Worm (Caenorhabditis elegans) whole organism, L4 larva: ENCODE results near the gene clec-183.
"Not testable (repeated sequence)": the region's sequence is repeated elsewhere in the genome, so short reads cannot be mapped to it uniquely, and the experiment has no call there.

Source experiments
- F44E2.7 ChIP-seq: fragments of 200-800 bp; sonication (Bioruptor generic); IDR thresholded peaks from 2 replicates; pipeline ENCODE4 v2.1.2; 2022; ENCODE audit warnings: missing genetic modification characterization, missing compliant biosample characterization
- R02D3.7 ChIP-seq: fragments of 150-350 bp; sonication (generic microtip); optimal IDR thresholded peaks from 3 replicates; lab custom pipeline; 2014; ENCODE audit warnings: missing biosample characterization, missing genetic modification characterization
- Y105C5A.15 ChIP-seq: fragments of 200-800 bp; sonication (Bioruptor generic); IDR thresholded peaks from 2 replicates; pipeline ENCODE4 v1.3.6; 2022; ENCODE audit warnings: missing genetic modification characterization, missing compliant biosample characterization
- Y75B8A.6 ChIP-seq: fragments of 200-800 bp; sonication (Bioruptor generic); IDR thresholded peaks from 2 replicates; pipeline ENCODE4 v1.3.6; 2022; ENCODE audit warnings: missing genetic modification reagents, missing genetic modification characterization, missing compliant biosample characterization
- aha-1 ChIP-seq: fragments of 150-350 bp; peaks from one replicate; lab custom pipeline; 2014; ENCODE audit warnings: missing biosample characterization, missing genetic modification characterization
- aly-2 ChIP-seq: sonication (generic microtip); optimal IDR thresholded peaks from 2 replicates; lab custom pipeline; 2018; ENCODE audit warnings: missing biosample characterization, missing genetic modification characterization
- arid-1 ChIP-seq: fragments of 200-800 bp; sonication (Bioruptor generic); conservative IDR thresholded peaks from 2 replicates; pipeline ENCODE4 v1.3.6; 2022; ENCODE audit warnings: missing genetic modification reagents, missing genetic modification characterization, missing compliant biosample characterization
- ces-1 ChIP-seq: fragments of 150-350 bp; sonication (generic microtip); optimal IDR thresholded peaks from 4 replicates; lab custom pipeline; 2014; ENCODE audit warnings: missing biosample characterization, missing genetic modification reagents, missing genetic modification characterization
- cey-2 ChIP-seq: sonication (generic microtip); optimal IDR thresholded peaks from 3 replicates; lab custom pipeline; 2017; ENCODE audit warnings: missing genetic modification characterization, mild to moderate bottlenecking, missing compliant biosample characterization, antibody characterized with exemption, borderline replicate concordance; ENCODE audit not compliant: insufficient read depth
- daf-12 ChIP-seq: fragments of 150-350 bp; optimal IDR thresholded peaks from 2 replicates; lab custom pipeline; 2014; ENCODE audit warnings: missing biosample characterization, missing genetic modification reagents, missing genetic modification characterization
- dve-1 ChIP-seq: sonication (generic microtip); optimal IDR thresholded peaks from 2 replicates; lab custom pipeline; 2017; ENCODE audit warnings: antibody characterized with exemption, mild to moderate bottlenecking, missing genetic modification characterization, missing compliant biosample characterization; ENCODE audit not compliant: insufficient read depth
- egl-43 ChIP-seq: fragments of 200-800 bp; sonication (Bioruptor generic); IDR thresholded peaks from 2 replicates; pipeline ENCODE4 v1.3.6; 2022; ENCODE audit warnings: missing genetic modification reagents, missing genetic modification characterization, missing compliant biosample characterization
- lim-7 ChIP-seq: fragments of 200-800 bp; sonication (Bioruptor generic); IDR thresholded peaks from 2 replicates; pipeline ENCODE4 v1.3.6; 2022; ENCODE audit warnings: missing genetic modification characterization, missing compliant biosample characterization
- lsy-2 ChIP-seq, 2 experiments: fragments of 150-350 bp in 1 of 2; sonication (generic microtip) in 1 of 2; optimal IDR thresholded peaks; 2 replicates each; lab custom pipeline; 2014 to 2017; ENCODE audit warnings: missing biosample characterization in 2 of 2, missing genetic modification characterization in 2 of 2
- mdl-1 ChIP-seq, 2 experiments: fragments of 150-350 bp in 1 of 2; sonication (generic microtip) in 1 of 2; optimal IDR thresholded peaks; 2 replicates each; lab custom pipeline; 2014 to 2017; ENCODE audit warnings: missing biosample characterization in 2 of 2, missing genetic modification characterization in 2 of 2
- mes-2 ChIP-seq: sonication (generic microtip); optimal IDR thresholded peaks from 2 replicates; lab custom pipeline; 2016; ENCODE audit warnings: missing genotype, mild to moderate bottlenecking, missing genetic modification characterization, missing compliant biosample characterization; ENCODE audit not compliant: poor library complexity, severe bottlenecking
- mxl-3 ChIP-seq: fragments of 200-800 bp; sonication (Bioruptor generic); optimal IDR thresholded peaks from 2 replicates; lab custom pipeline; 2018; ENCODE audit warnings: mild to moderate bottlenecking, missing genetic modification characterization, missing compliant biosample characterization
- nhr-102 ChIP-seq: sonication (generic microtip); optimal IDR thresholded peaks from 2 replicates; lab custom pipeline; 2016; ENCODE audit warnings: mild to moderate bottlenecking, missing genetic modification characterization, moderate library complexity, missing compliant biosample characterization
- nhr-111 ChIP-seq: fragments of 200-800 bp; sonication (Bioruptor generic); optimal IDR thresholded peaks from 2 replicates; lab custom pipeline; 2018; ENCODE audit warnings: mild to moderate bottlenecking, missing genetic modification characterization, missing compliant biosample characterization
- nhr-28 ChIP-seq: fragments of 150-350 bp; optimal IDR thresholded peaks from 2 replicates; lab custom pipeline; 2014; ENCODE audit warnings: missing biosample characterization, missing genetic modification characterization
- nhr-42 ChIP-seq: fragments of 200-800 bp; sonication (Bioruptor generic); IDR thresholded peaks from 2 replicates; pipeline ENCODE4 v1.3.6; 2022; ENCODE audit warnings: missing genetic modification characterization, missing compliant biosample characterization
- nhr-48 ChIP-seq: sonication (generic microtip); optimal IDR thresholded peaks from 2 replicates; lab custom pipeline; 2016; ENCODE audit warnings: mild to moderate bottlenecking, missing genetic modification characterization, missing compliant biosample characterization
- nhr-76 ChIP-seq: fragments of 150-350 bp; optimal IDR thresholded peaks from 2 replicates; lab custom pipeline; 2014; ENCODE audit warnings: missing biosample characterization, missing genetic modification characterization
- saeg-2 ChIP-seq: fragments of 200-800 bp; sonication (Bioruptor generic); IDR thresholded peaks from 2 replicates; pipeline ENCODE4 v1.3.6; 2022; ENCODE audit warnings: missing genetic modification reagents, missing genetic modification characterization, missing compliant biosample characterization
- skn-1 ChIP-seq: fragments of 150-350 bp; optimal IDR thresholded peaks from 2 replicates; lab custom pipeline; 2014; ENCODE audit warnings: missing biosample characterization, missing genetic modification characterization
- spr-1 ChIP-seq: sonication (generic microtip); optimal IDR thresholded peaks from 2 replicates; lab custom pipeline; 2016; ENCODE audit warnings: mild to moderate bottlenecking, missing genetic modification characterization, missing compliant biosample characterization
- unc-39 ChIP-seq: sonication (generic microtip); optimal IDR thresholded peaks from 2 replicates; lab custom pipeline; 2017; ENCODE audit warnings: missing biosample characterization, missing genetic modification characterization
- unc-62 ChIP-seq, 3 experiments: fragments of 150-350 bp in 1 of 3; sonication (generic microtip); optimal IDR thresholded peaks in 2 of 3; peaks in 1 of 3; 1 replicate in 1 of 3; 2 replicates in 2 of 3; lab custom pipeline; 2014 to 2017; ENCODE audit warnings: missing biosample characterization in 3 of 3, missing genetic modification characterization in 3 of 3, missing genetic modification reagents in 3 of 3, missing genotype in 1 of 3
- zip-11 ChIP-seq: fragments of 200-800 bp; sonication (Bioruptor generic); IDR thresholded peaks from 2 replicates; pipeline ENCODE4 v1.3.6; 2022; ENCODE audit warnings: missing genetic modification characterization, missing compliant biosample characterization
- zip-2 ChIP-seq: fragments of 150-350 bp; optimal IDR thresholded peaks from 2 replicates; lab custom pipeline; 2014; ENCODE audit warnings: missing biosample characterization, missing genetic modification characterization

The clec-183 gene

DNA sequence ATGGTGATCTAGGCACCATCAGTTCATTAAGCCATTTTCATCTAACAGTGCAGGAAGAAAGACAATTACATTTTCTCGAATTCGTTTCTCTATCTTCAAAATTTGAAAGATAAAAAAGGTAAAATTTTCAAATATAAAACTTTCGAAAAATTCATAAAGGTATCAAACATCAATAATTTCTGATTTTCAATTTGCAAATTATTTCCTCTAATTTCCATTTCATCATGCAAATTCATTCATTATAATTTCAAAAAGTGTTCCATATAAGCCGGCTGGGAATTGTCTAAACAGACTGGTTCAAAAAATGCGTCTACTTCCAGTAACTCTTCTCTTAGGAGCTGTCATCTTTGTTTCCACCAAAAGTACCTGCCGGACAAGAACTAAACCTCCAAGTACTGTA, at the start of gene clec-183:
Gene clec-183, plus strand, starts transcription at position 301 of the 400 bp plus-strand sequence.
- TF ChIP-seq arid-1 (GFP tag; lab: Robert Waterston, UW) (no peak), Y105C5A.15 (GFP tag; lab: Robert Waterston, UW) (no peak), lsy-2 (tag; optimal IDR thresholded peaks at IDR 0.05; lab: Kevin White, UChicago) (no peak), mdl-1 (tag; optimal IDR thresholded peaks at IDR 0.05; lab: Kevin White, UChicago) (no peak), aly-2 (tag; lab: Kevin White, UChicago) (no peak), nhr-111 (GFP tag; lab: Kevin White, UChicago) (no peak), skn-1 (tag; lab: Kevin White, UChicago) (no peak), mxl-3 (no peak)
- TF ChIP-seq, all 104 proteins: peak for 0

ce11 chrIV:9286305-9286704, 41.5 kb upstream of the clec-183 start, which contains the start of gene nhr-267:
Gene nhr-267 (minus strand): TSS chrIV:9286405.
- TF ChIP-seq F44E2.7; unc-39 (tag; lab: Kevin White, UChicago); ces-1 (GFP tag; lab: Kevin White, UChicago): not testable (repeated sequence)

ce11 chrIV:9289635-9290034, 38.2 kb upstream of the clec-183 start:
- no peak for TF ChIP-seq mes-2
- TF ChIP-seq ces-1 (GFP tag; lab: Kevin White, UChicago), result no peak
- TF ChIP-seq nhr-48 (tag; lab: Kevin White, UChicago), result no peak
- TF ChIP-seq nhr-102 (tag; lab: Kevin White, UChicago), result no peak

DNA sequence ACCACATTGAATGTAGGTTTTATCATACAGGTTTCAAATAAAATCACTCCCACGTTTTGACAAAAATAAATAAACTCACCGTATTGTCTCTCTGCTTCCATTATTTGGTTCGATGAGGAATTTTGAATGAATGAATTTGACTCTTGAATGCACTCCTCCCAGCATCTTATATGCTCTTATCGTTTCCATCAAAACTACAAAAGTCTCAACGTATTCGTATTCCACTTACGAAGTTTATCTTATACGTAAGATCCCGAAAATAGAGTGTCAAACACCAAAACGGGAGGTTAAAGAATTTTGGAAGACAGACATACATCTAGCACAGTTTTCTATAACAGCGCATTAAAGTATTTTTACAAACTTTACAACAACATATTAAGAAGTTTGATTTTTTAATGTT, 34.0 kb upstream of the clec-183 start, which contains the start of gene nhr-264:
Gene nhr-264, minus strand, starts transcription at position 101 of the 400 bp plus-strand sequence.
- TF ChIP-seq arid-1 (GFP tag; lab: Robert Waterston, UW); daf-12 (tag; lab: Kevin White, UChicago); cey-2 (tag; lab: Kevin White, UChicago): not testable (repeated sequence)

DNA sequence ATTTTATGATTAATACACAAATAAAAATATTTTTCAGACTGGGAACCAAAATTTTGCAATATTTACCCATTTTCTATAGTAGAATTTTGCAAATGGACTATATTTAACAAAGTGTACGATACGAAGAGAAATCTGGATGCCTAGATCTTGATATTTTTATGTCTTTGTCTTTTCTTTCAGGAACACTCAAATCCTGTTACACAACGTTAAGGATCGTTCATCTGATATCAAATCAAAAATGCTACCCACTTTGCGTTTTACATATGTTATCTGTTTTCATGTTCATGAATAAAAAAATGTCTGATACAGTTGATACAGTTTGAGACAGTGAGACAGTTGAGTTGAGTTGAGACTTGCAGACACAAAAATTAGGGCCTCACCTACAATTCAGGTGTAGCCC, 31.5 kb upstream of the clec-183 start, which contains the start of gene F49C12.1:
Gene F49C12.1, minus strand, starts transcription at position 70 of the 400 bp plus-strand sequence.
- TF ChIP-seq saeg-2 (GFP tag; lab: Robert Waterston, UW), result no peak
- TF ChIP-seq nhr-28, result no peak
- no peak for TF ChIP-seq spr-1 (tag; lab: Kevin White, UChicago)
- peak; percentile 51 for TF ChIP-seq aha-1
- TF ChIP-seq unc-62 (GFP tag; optimal IDR thresholded peaks at IDR 0.05 in 1 of 2; lab: Kevin White, UChicago), result peak in 1 of 2 experiments; percentile 65
- TF ChIP-seq unc-62 (tag; optimal IDR thresholded peaks at IDR 0.05; lab: Kevin White, UChicago), result no peak
- no peak for TF ChIP-seq nhr-42 (GFP tag; lab: Robert Waterston, UW)

ce11 chrIV:9299145-9299544, 28.7 kb upstream of the clec-183 start, which contains the start of gene F49C12.2:
Gene F49C12.2 (minus strand): TSS chrIV:9299245.
- TF ChIP-seq lim-7 (GFP tag; lab: Robert Waterston, UW), result no peak
- no peak for TF ChIP-seq arid-1 (GFP tag; lab: Robert Waterston, UW)
- no peak for TF ChIP-seq Y75B8A.6 (GFP tag; lab: Robert Waterston, UW)
- no peak for TF ChIP-seq skn-1 (tag; lab: Kevin White, UChicago)
- no peak for TF ChIP-seq nhr-76 (tag; lab: Kevin White, UChicago)
- no peak for TF ChIP-seq dve-1
- TF ChIP-seq aha-1, result no peak
- no peak for TF ChIP-seq mes-2
- no peak for TF ChIP-seq egl-43 (GFP tag; lab: Robert Waterston, UW)
- no peak for TF ChIP-seq R02D3.7 (tag; lab: Kevin White, UChicago)
- TF ChIP-seq F44E2.7, result no peak
- no peak for TF ChIP-seq nhr-42 (GFP tag; lab: Robert Waterston, UW)
- TF ChIP-seq zip-11 (GFP tag; lab: Robert Waterston, UW), result no peak
- no peak for TF ChIP-seq zip-2
